Worm (Caenorhabditis elegans): ENCODE measurements around the gene B0228.1.

DNA sequence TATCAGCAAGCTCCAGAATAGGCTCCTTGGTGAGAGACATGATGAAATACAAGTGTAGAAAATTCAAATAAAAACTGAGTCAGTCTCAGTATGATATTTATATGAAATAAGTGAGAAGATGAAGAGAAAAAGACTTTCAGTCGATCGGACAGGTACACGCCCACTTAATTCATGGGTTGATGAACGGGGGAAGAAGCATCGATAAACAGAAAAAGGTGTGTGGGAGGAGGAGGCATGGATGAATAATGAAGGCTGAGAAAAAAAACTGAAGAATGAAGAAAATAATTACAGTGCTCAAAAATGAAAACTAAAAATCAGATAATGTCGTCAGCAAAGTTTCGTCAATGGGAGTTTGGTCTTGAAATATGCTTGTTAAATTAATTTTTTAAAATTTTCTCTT is 1.6 kb upstream of the B0228.1 start, which contains the start of gene trx-1:
- no peak for TF ChIP-seq egl-27 (tag; optimal IDR thresholded peaks at IDR 0.05)
- no peak for TF ChIP-seq elt-3 (tag; optimal IDR thresholded peaks at IDR 0.05)
- no peak for TF ChIP-seq nhr-28 (tag; optimal IDR thresholded peaks at IDR 0.05)
- TF ChIP-seq fos-1 (tag; optimal IDR thresholded peaks at IDR 0.05): no peak
